Worm (Caenorhabditis elegans): ENCODE measurements around the gene fli-1.

fli-1 gene

ce11 chrIII:8664897-8665388 is 18.6 kb downstream of the fli-1 start, which contains the start of gene F22B7.1:
F22B7.1 (plus strand) TSS chrIII:8665338.
- no peak for TF ChIP-seq klf-2 (GFP tag; conservative IDR thresholded peaks at IDR 0.05)
- no peak for TF ChIP-seq flt-1 (GFP tag; IDR thresholded peaks at IDR 0.05)
- TF ChIP-seq T22C8.4 (GFP tag; IDR thresholded peaks at IDR 0.05): no peak
- TF ChIP-seq ztf-29 (GFP tag; IDR thresholded peaks at IDR 0.05): no peak
- TF ChIP-seq ztf-23 (GFP tag; IDR thresholded peaks at IDR 0.05): no peak
- no peak for TF ChIP-seq tab-1 (GFP tag; IDR thresholded peaks at IDR 0.05)
- no peak for TF ChIP-seq cog-1 (tag; optimal IDR thresholded peaks at IDR 0.05)
- TF ChIP-seq med-1 (GFP tag; optimal IDR thresholded peaks at IDR 0.05; ENCODE audit: insufficient read depth): no peak
- no peak for TF ChIP-seq ref-1 (GFP tag; conservative IDR thresholded peaks at IDR 0.05)

DNA sequence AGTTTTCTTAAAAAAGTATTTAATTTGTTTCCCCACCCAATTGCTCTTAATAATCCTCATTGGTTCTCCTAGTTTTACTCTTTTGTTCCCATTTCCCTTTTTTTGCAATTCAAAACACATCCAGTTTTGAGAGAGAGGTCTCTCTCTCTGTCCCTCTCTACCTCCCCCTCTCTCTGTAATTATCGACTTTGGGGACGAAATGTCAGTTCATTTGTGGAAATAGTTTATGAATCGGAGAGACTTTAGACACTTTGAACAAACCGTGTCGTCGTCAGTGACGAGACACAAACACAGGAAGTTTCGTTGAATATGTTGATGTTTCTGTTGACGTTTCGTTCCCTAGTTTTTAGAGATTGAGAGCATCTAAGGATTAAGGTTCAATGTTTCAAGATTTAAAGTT is 20.4 kb downstream of the fli-1 start:
- no peak for TF ChIP-seq T22C8.4 (GFP tag; IDR thresholded peaks at IDR 0.05)
- TF ChIP-seq cog-1 (tag; optimal IDR thresholded peaks at IDR 0.05): no peak
- no peak for TF ChIP-seq flt-1 (GFP tag; IDR thresholded peaks at IDR 0.05)
- no peak for TF ChIP-seq klf-2 (GFP tag; conservative IDR thresholded peaks at IDR 0.05)
- no peak for TF ChIP-seq tab-1 (GFP tag; IDR thresholded peaks at IDR 0.05)
- TF ChIP-seq ztf-29 (GFP tag; IDR thresholded peaks at IDR 0.05): no peak
- no peak for TF ChIP-seq med-1 (GFP tag; optimal IDR thresholded peaks at IDR 0.05; ENCODE audit: insufficient read depth)
- TF ChIP-seq ztf-23 (GFP tag; IDR thresholded peaks at IDR 0.05): no peak
- no peak for TF ChIP-seq ref-1 (GFP tag; conservative IDR thresholded peaks at IDR 0.05)

DNA sequence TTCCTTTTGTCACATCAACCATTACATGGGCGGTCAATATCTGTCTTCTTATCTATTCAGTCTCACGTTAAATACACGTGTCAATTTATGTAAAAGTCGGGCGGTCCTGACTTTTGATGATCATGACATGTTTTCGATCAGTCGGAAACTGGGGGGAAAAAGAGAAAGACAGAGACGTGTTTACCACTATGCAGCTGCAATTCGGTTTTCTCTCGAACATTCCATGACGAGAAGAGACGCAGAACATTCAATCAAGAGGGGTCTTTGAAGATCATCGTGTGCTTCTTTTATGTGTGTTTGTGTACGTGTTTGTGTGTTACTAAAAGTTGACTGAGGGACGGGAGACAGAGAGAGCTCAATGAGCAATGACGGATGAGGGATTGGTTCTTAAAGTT is 25.2 kb downstream of the fli-1 start:
- TF ChIP-seq cog-1 (tag; optimal IDR thresholded peaks at IDR 0.05) (no peak), klf-2 (GFP tag; conservative IDR thresholded peaks at IDR 0.05) (no peak), tab-1 (GFP tag; IDR thresholded peaks at IDR 0.05) (no peak), ztf-23 (GFP tag; IDR thresholded peaks at IDR 0.05) (no peak), T22C8.4 (GFP tag; IDR thresholded peaks at IDR 0.05) (no peak), ref-1 (GFP tag; conservative IDR thresholded peaks at IDR 0.05) (no peak), flt-1 (GFP tag; IDR thresholded peaks at IDR 0.05) (no peak), ztf-29 (GFP tag; IDR thresholded peaks at IDR 0.05) (no peak), med-1 (GFP tag; optimal IDR thresholded peaks at IDR 0.05; ENCODE audit: insufficient read depth) (no peak)

DNA sequence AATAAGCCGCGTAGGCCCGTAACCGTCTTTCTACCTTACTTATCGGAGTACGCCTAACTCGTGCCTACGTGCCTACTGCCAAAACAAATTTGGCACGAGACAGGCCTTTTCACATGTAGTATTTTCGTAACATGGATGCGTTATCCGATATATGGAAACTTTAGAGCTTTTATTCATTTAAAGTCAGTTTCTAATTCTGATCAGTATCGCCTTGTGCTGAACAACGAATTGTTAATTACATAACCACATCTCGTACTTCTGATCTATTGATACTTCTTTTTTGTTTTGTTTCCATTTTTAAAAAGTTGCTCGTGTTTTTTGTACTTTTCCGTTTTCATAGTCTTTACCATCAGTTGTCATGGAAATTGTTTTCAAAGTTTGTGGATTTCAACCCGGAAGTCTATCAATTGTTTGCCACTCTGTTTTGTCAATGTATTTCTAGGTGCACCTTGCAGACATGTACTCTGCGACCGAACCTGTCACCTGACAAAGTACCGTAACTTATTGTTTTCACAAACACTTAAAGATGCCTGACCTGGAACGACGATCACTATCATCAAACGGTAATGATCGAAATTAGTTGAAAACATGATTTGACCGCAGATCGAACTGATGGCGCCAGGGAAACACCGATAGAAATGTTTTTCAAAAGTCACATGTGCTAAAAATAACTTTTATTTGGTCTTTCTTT is 25.7 kb downstream of the fli-1 start:
- no peak for TF ChIP-seq tab-1 (GFP tag; IDR thresholded peaks at IDR 0.05)
- no peak for TF ChIP-seq ref-1 (GFP tag; conservative IDR thresholded peaks at IDR 0.05)
- no peak for TF ChIP-seq med-1 (GFP tag; optimal IDR thresholded peaks at IDR 0.05; ENCODE audit: insufficient read depth)
- TF ChIP-seq cog-1 (tag; optimal IDR thresholded peaks at IDR 0.05): no peak
- no peak for TF ChIP-seq flt-1 (GFP tag; IDR thresholded peaks at IDR 0.05)
- TF ChIP-seq klf-2 (GFP tag; conservative IDR thresholded peaks at IDR 0.05): no peak
- TF ChIP-seq ztf-23 (GFP tag; IDR thresholded peaks at IDR 0.05): no peak
- no peak for TF ChIP-seq ztf-29 (GFP tag; IDR thresholded peaks at IDR 0.05)
- TF ChIP-seq T22C8.4 (GFP tag; IDR thresholded peaks at IDR 0.05): no peak

- TF ChIP-seq ref-1 (GFP tag; conservative IDR thresholded peaks at IDR 0.05): no peak
- TF ChIP-seq cog-1 (tag; optimal IDR thresholded peaks at IDR 0.05): no peak
- TF ChIP-seq klf-2 (GFP tag; conservative IDR thresholded peaks at IDR 0.05): no peak
- no peak for TF ChIP-seq ztf-29 (GFP tag; IDR thresholded peaks at IDR 0.05)
- TF ChIP-seq tab-1 (GFP tag; IDR thresholded peaks at IDR 0.05): no peak
- TF ChIP-seq flt-1 (GFP tag; IDR thresholded peaks at IDR 0.05): no peak
- no peak for TF ChIP-seq med-1 (GFP tag; optimal IDR thresholded peaks at IDR 0.05; ENCODE audit: insufficient read depth)
These were observed 26.6 kb downstream of the fli-1 start for ce11 chrIII:8656957-8657356.

ce11 chrIII:8656055-8656454 is 27.5 kb downstream of the fli-1 start:
- TF ChIP-seq ztf-29 (GFP tag; IDR thresholded peaks at IDR 0.05): no peak
- TF ChIP-seq flt-1 (GFP tag; IDR thresholded peaks at IDR 0.05): no peak
- no peak for TF ChIP-seq klf-2 (GFP tag; conservative IDR thresholded peaks at IDR 0.05)
- no peak for TF ChIP-seq med-1 (GFP tag; optimal IDR thresholded peaks at IDR 0.05; ENCODE audit: insufficient read depth)
- no peak for TF ChIP-seq tab-1 (GFP tag; IDR thresholded peaks at IDR 0.05)
- TF ChIP-seq T22C8.4 (GFP tag; IDR thresholded peaks at IDR 0.05): no peak
- no peak for TF ChIP-seq cog-1 (tag; optimal IDR thresholded peaks at IDR 0.05)
- no peak for TF ChIP-seq ztf-23 (GFP tag; IDR thresholded peaks at IDR 0.05)
- no peak for TF ChIP-seq ref-1 (GFP tag; conservative IDR thresholded peaks at IDR 0.05)

ce11 chrIII:8655412-8655811 is 28.1 kb downstream of the fli-1 start:
- TF ChIP-seq flt-1 (GFP tag; IDR thresholded peaks at IDR 0.05) (no peak), med-1 (GFP tag; optimal IDR thresholded peaks at IDR 0.05; ENCODE audit: insufficient read depth) (no peak), cog-1 (tag; optimal IDR thresholded peaks at IDR 0.05) (no peak), klf-2 (GFP tag; conservative IDR thresholded peaks at IDR 0.05) (no peak), tab-1 (GFP tag; IDR thresholded peaks at IDR 0.05) (no peak), T22C8.4 (GFP tag; IDR thresholded peaks at IDR 0.05) (no peak), ztf-23 (GFP tag; IDR thresholded peaks at IDR 0.05) (no peak), ztf-29 (GFP tag; IDR thresholded peaks at IDR 0.05) (no peak), ref-1 (GFP tag; conservative IDR thresholded peaks at IDR 0.05) (no peak)

DNA sequence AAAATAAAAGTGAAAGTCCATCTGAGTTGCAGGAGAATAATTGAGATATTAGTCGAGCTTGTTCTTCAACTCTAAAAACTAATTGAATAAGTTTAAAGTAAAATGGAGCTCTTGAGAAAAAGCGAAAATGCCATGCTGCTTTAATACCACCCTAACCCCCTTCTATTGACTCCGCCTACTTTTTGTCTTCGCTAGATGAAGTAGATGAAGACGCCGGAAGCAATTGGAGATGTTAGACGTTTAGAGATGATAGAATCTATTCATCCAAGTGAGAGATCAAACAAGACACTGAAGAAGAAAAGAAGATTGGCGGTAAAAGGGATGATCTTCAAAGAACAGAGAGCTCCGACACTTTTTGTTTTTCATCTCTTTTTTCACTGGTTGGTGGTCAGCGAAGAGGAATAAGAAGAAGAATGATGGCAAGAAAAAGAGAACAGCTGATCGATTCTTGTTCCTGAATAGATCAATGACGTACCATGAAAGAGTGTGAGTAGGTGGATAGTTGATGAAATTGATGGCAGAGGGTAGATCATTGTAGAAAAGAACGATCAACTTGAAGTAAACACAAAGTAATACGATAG is 29.0 kb downstream of the fli-1 start:
- TF ChIP-seq tab-1 (GFP tag; IDR thresholded peaks at IDR 0.05): no peak
- no peak for TF ChIP-seq ref-1 (GFP tag; conservative IDR thresholded peaks at IDR 0.05)
- TF ChIP-seq med-1 (GFP tag; optimal IDR thresholded peaks at IDR 0.05; ENCODE audit: insufficient read depth): no peak
- no peak for TF ChIP-seq ztf-29 (GFP tag; IDR thresholded peaks at IDR 0.05)
- no peak for TF ChIP-seq klf-2 (GFP tag; conservative IDR thresholded peaks at IDR 0.05)
- no peak for TF ChIP-seq T22C8.4 (GFP tag; IDR thresholded peaks at IDR 0.05)
- TF ChIP-seq flt-1 (GFP tag; IDR thresholded peaks at IDR 0.05): no peak
- TF ChIP-seq ztf-23 (GFP tag; IDR thresholded peaks at IDR 0.05): no peak
- no peak for TF ChIP-seq cog-1 (tag; optimal IDR thresholded peaks at IDR 0.05)

DNA sequence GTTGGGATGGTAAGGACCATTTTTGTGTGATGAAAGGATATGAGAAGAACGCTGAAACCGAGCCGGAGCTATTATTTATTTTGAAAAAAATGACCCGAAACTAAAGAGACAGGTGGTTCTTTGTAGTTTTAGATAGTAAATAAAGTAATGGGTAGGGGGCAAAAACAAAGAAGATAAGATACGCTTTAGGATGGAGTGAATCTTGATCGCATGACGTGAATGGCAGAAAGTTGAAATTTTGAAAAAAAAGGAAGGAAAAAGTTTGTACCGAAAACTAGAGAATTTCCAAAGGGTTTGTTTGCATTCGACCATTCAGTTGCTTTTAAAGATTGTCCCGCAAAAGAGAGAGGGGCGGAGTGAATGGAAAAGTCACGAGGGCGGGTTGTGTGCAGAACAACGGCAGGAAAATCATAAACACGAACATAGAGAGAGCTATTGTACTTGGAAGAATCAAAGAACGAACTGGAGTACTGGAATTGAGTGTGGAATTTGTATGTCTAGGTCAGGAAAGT is 29.6 kb downstream of the fli-1 start, which contains the start of gene F22B7.9:
F22B7.9 (minus strand) TSS at position 51 of the 512 bp plus-strand sequence.
- no peak for TF ChIP-seq ref-1 (GFP tag; conservative IDR thresholded peaks at IDR 0.05)
- no peak for TF ChIP-seq cog-1 (tag; optimal IDR thresholded peaks at IDR 0.05)
- no peak for TF ChIP-seq tab-1 (GFP tag; IDR thresholded peaks at IDR 0.05)
- TF ChIP-seq flt-1 (GFP tag; IDR thresholded peaks at IDR 0.05): no peak
- TF ChIP-seq med-1 (GFP tag; optimal IDR thresholded peaks at IDR 0.05; ENCODE audit: insufficient read depth): no peak
- TF ChIP-seq ztf-29 (GFP tag; IDR thresholded peaks at IDR 0.05): no peak
- TF ChIP-seq klf-2 (GFP tag; conservative IDR thresholded peaks at IDR 0.05): no peak
- TF ChIP-seq T22C8.4 (GFP tag; IDR thresholded peaks at IDR 0.05): no peak
- TF ChIP-seq ztf-23 (GFP tag; IDR thresholded peaks at IDR 0.05): no peak
